Fruit fly (Drosophila melanogaster) whole organism: ENCODE measurements around the gene CG43184.

Source experiments
- CG8478 ChIP-seq: fragments of >200 bp; optimal IDR thresholded peaks from 2 replicates; lab custom pipeline; 2018; ENCODE audit warnings: inconsistent platforms
- Dll ChIP-seq: fragments of >200 bp; optimal IDR thresholded peaks from 2 replicates; lab custom pipeline; 2017
- usp ChIP-seq: fragments of >200 bp; optimal IDR thresholded peaks from 2 replicates; lab custom pipeline; 2017; ENCODE audit warnings: missing biosample characterization, missing genetic modification characterization, mixed read lengths

DNA sequence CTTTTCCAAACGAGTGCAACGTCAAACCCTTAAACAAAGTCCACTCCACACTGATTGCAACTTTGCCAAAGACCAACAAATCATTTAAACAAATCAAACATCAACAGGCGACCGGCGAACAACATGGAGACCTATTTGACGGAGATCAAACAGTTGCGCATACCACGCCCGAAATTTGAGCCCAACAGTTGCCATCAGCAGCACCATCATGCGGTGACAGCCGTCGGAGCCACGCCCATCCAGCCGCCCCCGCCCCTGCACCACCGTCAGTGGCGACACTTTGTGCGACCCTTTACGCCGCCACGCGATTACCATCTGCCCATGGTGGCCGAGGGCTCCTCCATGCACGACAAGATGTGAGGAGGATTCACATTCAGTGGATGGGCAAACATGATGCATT lies 45.0 kb downstream of the CG43184 start:
- no peak for TF ChIP-seq Dll (lab: Kevin White, UChicago)
- no peak for TF ChIP-seq CG8478 (lab: Kevin White, UChicago)
- no peak for TF ChIP-seq usp (GFP tag; lab: Kevin White, UChicago)
